Worm (Caenorhabditis elegans) whole organism, late embryonic: ENCODE data around the gene F26F2.7.

ENCODE experiments used
- dmd-4 ChIP-seq: sonication (generic microtip); optimal IDR thresholded peaks from 2 replicates; lab custom pipeline; 2016; ENCODE audit warnings: borderline replicate concordance, missing genetic modification characterization, missing compliant biosample characterization
- elt-2 ChIP-seq: sonication (generic microtip); optimal IDR thresholded peaks from 2 replicates; lab custom pipeline; 2016; ENCODE audit warnings: missing genetic modification reagents, missing genetic modification characterization, missing compliant biosample characterization
- fkh-10 ChIP-seq: fragments of 150-350 bp; optimal IDR thresholded peaks from 2 replicates; lab custom pipeline; 2014; ENCODE audit warnings: missing biosample characterization, missing genetic modification reagents, missing genetic modification characterization
- pqm-1 ChIP-seq: sonication (generic microtip); optimal IDR thresholded peaks from 2 replicates; lab custom pipeline; 2016; ENCODE audit warnings: missing genetic modification characterization, missing compliant biosample characterization
- ref-2 ChIP-seq: sonication (generic microtip); optimal IDR thresholded peaks from 2 replicates; lab custom pipeline; 2016; ENCODE audit warnings: missing genetic modification characterization, missing compliant biosample characterization

DNA sequence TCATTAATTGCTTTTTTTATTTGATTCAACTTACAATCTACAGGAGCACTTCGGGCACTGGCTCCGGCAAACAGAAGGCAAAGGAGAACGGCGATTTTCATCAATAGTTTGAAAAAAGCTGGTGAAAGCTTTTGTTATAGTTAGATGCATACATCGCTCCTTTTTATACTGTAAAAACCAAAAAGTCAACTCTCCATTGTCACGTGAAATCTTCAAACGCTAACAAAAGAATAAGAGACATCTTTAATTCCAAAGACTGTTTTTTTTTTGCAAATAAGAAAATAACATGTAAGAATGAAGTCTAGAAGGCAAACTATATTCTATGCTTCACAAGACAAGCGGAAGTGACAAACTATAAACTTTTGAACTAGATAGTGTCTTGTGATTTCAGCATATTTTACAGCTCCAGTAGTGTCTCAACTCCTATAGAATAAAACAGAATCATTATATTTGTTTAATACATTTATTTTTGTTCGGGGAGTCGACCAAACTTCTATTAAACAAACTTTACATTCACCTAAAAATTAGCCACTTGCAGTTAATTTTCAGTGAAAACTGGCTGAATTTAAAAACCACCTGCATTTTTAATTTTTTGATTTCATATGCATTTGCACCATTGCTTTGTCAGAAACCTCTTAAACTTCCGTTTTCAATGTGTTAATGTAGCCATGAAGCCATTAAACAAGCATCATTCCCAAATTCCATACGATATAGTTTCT lies 45.4 kb downstream of the F26F2.7 start, which contains the start of the genes F46B3.9 and srz-18:
- TF ChIP-seq pqm-1 (tag; lab: Kevin White, UChicago): no peak
- no peak for TF ChIP-seq dmd-4
- no peak for TF ChIP-seq fkh-10 (GFP tag; lab: Kevin White, UChicago)
- no peak for TF ChIP-seq ref-2 (tag; lab: Kevin White, UChicago)
- TF ChIP-seq elt-2 (tag; lab: Kevin White, UChicago): no peak
